Worm (Caenorhabditis elegans): ENCODE measurements around the gene nhr-125.

nhr-125 gene

DNA sequence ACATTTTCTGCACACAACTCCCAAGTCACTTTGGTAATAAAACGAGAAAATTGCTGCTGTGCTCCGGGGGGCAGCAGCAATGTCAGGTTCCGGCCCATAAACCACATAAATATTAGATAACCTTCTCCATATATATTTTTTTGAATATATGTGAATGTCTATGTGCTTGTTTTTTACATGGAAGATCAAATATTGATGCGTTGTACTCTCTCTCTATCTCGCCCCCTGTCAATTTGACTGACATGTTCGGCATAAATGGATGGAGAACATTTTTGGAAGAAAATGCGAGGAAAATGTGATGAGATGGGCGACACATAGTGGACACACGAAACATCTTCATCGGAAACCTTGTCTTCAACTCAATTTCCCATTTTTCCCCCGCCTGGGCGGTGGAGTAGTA lies 34.7 kb upstream of the nhr-125 start:
- no peak for TF ChIP-seq ZK546.5 (tag; optimal IDR thresholded peaks at IDR 0.05)
- TF ChIP-seq mbf-1 (tag; optimal IDR thresholded peaks at IDR 0.05), result no peak
- TF ChIP-seq nhr-25 (tag; optimal IDR thresholded peaks at IDR 0.05), result no peak
- no peak for TF ChIP-seq lin-13 (GFP tag; optimal IDR thresholded peaks at IDR 0.05)
- TF ChIP-seq snpc-4 (tag; optimal IDR thresholded peaks at IDR 0.05), result no peak
- TF ChIP-seq skn-1 (tag; optimal IDR thresholded peaks at IDR 0.05), result no peak
- TF ChIP-seq alr-1 (tag; optimal IDR thresholded peaks at IDR 0.05), result no peak
- no peak for TF ChIP-seq peb-1 (tag; optimal IDR thresholded peaks at IDR 0.05)

DNA sequence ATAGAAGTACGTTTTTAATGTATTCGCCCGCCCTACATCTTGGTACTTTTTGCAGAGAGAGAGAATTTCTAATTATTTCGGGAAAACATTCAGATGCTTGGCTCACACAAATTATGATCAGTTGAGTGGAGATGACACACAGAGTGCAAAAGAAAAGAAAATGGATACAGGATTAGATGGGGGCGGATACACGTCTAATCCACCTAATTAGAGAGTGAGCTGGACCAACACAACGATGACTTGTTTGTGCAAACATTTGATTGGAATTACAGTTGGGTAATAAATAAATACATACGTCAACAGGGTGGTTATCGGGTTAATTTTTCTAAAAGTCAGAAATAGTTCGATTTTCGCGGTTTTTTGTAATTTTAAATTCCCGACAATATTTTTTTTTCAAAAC lies 33.8 kb upstream of the nhr-125 start:
- TF ChIP-seq unc-62 (GFP tag; optimal IDR thresholded peaks at IDR 0.05), result no peak
- TF ChIP-seq nhr-10 (tag; optimal IDR thresholded peaks at IDR 0.05), result no peak
- no peak for TF ChIP-seq C34F6.9 (tag; optimal IDR thresholded peaks at IDR 0.05)
- no peak for TF ChIP-seq elt-1 (tag; optimal IDR thresholded peaks at IDR 0.05)
- no peak for TF ChIP-seq nhr-12 (tag; optimal IDR thresholded peaks at IDR 0.05)

DNA sequence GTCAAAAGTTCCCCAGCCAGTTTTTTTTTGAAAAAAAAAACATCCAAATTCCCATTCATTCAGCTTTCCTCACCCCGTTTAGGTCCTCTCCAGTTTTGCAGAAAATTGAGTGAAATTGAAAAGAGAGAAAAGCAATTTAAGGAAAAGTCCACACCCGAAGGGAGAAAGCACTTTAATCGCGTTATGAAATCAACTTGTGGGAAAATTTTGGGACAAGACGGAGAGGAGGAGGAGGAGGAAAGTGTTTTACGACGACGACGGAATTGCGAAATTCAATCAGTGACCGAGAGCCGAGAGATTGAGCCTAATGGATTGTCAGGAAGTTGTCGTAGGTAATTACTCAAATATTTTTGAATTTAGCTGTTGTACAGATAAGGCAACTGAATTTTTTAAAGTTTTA lies 32.1 kb upstream of the nhr-125 start:
- no peak for TF ChIP-seq Y55F3AM.14 (GFP tag; optimal IDR thresholded peaks at IDR 0.05)
- TF ChIP-seq sem-4 (tag; optimal IDR thresholded peaks at IDR 0.05), result peak; percentile 64
- no peak for TF ChIP-seq fos-1 (tag; optimal IDR thresholded peaks at IDR 0.05)
- TF ChIP-seq elt-1 (tag; optimal IDR thresholded peaks at IDR 0.05), result no peak
- no peak for TF ChIP-seq snpc-4 (tag; optimal IDR thresholded peaks at IDR 0.05)
- TF ChIP-seq F13H6.1 (tag; optimal IDR thresholded peaks at IDR 0.05), result no peak
- no peak for TF ChIP-seq ztf-4 (tag; optimal IDR thresholded peaks at IDR 0.05)
- TF ChIP-seq nhr-21 (tag; optimal IDR thresholded peaks at IDR 0.05), result no peak
- TF ChIP-seq nhr-237 (tag; optimal IDR thresholded peaks at IDR 0.05), result no peak
- TF ChIP-seq mab-5 (tag; optimal IDR thresholded peaks at IDR 0.05), result no peak
- TF ChIP-seq lin-39 (tag; optimal IDR thresholded peaks at IDR 0.05), result no peak
- no peak for TF ChIP-seq nhr-23 (tag; optimal IDR thresholded peaks at IDR 0.05)
- TF ChIP-seq lin-13 (GFP tag; optimal IDR thresholded peaks at IDR 0.05), result no peak
- no peak for TF ChIP-seq mbf-1 (tag; optimal IDR thresholded peaks at IDR 0.05)
- no peak for TF ChIP-seq unc-55 (GFP tag; optimal IDR thresholded peaks at IDR 0.05)
- no peak for TF ChIP-seq sma-3 (GFP tag; optimal IDR thresholded peaks at IDR 0.05)
- no peak for TF ChIP-seq ztf-11 (tag; optimal IDR thresholded peaks at IDR 0.05)
- no peak for TF ChIP-seq unc-62 (GFP tag; optimal IDR thresholded peaks at IDR 0.05)
- peak in 1 of 2 experiments; percentile 20 for TF ChIP-seq lsy-2 (tag; optimal IDR thresholded peaks at IDR 0.05)
- peak; percentile 13 for TF ChIP-seq C34F6.9 (tag; optimal IDR thresholded peaks at IDR 0.05)
- TF ChIP-seq gmeb-1 (tag; optimal IDR thresholded peaks at IDR 0.05), result no peak
- no peak for TF ChIP-seq R02D3.7 (tag; optimal IDR thresholded peaks at IDR 0.05)
- peak; percentile 43 for TF ChIP-seq sma-9 (GFP tag; optimal IDR thresholded peaks at IDR 0.05)
- no peak for TF ChIP-seq sma-9 (tag; optimal IDR thresholded peaks at IDR 0.05)
- TF ChIP-seq ztf-1 (GFP tag; conservative IDR thresholded peaks at IDR 0.05), result no peak
- no peak for TF ChIP-seq unc-39 (tag; optimal IDR thresholded peaks at IDR 0.05)
- TF ChIP-seq peb-1 (tag; optimal IDR thresholded peaks at IDR 0.05), result no peak
- TF ChIP-seq egl-27 (tag; optimal IDR thresholded peaks at IDR 0.05), result peak; percentile 12
- no peak for TF ChIP-seq blmp-1 (tag; optimal IDR thresholded peaks at IDR 0.05; ENCODE audit: insufficient read depth)
- TF ChIP-seq nhr-10 (tag; optimal IDR thresholded peaks at IDR 0.05), result no peak
- TF ChIP-seq lin-11 (tag; optimal IDR thresholded peaks at IDR 0.05), result no peak
- TF ChIP-seq dmd-4 (tag; optimal IDR thresholded peaks at IDR 0.05), result no peak
- TF ChIP-seq nhr-129 (tag; optimal IDR thresholded peaks at IDR 0.05), result peak; percentile 13
- no peak for TF ChIP-seq nhr-25 (tag; optimal IDR thresholded peaks at IDR 0.05)
- no peak for TF ChIP-seq nhr-11 (tag; optimal IDR thresholded peaks at IDR 0.05)
- TF ChIP-seq mdl-1 (tag; optimal IDR thresholded peaks at IDR 0.05), result no peak

DNA sequence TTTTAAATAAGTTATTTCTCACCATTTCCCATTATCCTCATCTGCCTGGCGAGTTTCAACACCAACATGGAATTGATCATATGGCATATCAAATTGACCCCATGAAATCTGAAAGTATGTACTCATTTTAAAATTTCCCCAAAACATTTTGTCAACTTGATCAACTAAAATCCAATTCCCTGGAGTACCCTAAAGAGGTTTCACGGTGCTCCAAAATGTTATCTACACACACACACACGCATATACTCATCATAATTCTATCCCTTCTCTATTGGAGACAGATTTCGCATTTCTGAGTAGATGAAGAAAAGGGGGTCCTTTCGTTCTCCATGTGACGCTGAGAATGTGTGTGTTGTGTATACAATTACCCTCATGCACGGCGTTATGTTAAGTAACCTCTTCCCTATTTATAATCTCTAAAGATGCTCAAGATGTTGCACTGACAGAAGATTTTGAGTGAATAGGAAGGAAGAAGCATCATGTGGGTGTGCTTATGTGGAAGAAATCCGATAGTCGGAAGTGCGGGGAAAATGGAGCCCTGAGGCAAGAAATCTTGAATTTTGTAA lies 30.8 kb upstream of the nhr-125 start:
- TF ChIP-seq snpc-4 (tag; optimal IDR thresholded peaks at IDR 0.05) (no peak), lin-13 (GFP tag; optimal IDR thresholded peaks at IDR 0.05) (no peak), sma-9 (GFP tag; optimal IDR thresholded peaks at IDR 0.05) (no peak), sma-9 (tag; optimal IDR thresholded peaks at IDR 0.05) (no peak), lsy-2 (tag; optimal IDR thresholded peaks at IDR 0.05) (no peak), skn-1 (tag; optimal IDR thresholded peaks at IDR 0.05) (no peak), ztf-11 (tag; optimal IDR thresholded peaks at IDR 0.05) (no peak), lin-11 (tag; optimal IDR thresholded peaks at IDR 0.05) (no peak), nhr-10 (tag; optimal IDR thresholded peaks at IDR 0.05) (no peak), alr-1 (tag; optimal IDR thresholded peaks at IDR 0.05) (no peak), nhr-237 (tag; optimal IDR thresholded peaks at IDR 0.05) (no peak), blmp-1 (tag; optimal IDR thresholded peaks at IDR 0.05; ENCODE audit: insufficient read depth) (no peak), crh-2 (tag; optimal IDR thresholded peaks at IDR 0.05) (no peak)
